Fruit fly (Drosophila melanogaster): Measurements from ENCODE around the gene Vps53.

Vps53 gene

DNA sequence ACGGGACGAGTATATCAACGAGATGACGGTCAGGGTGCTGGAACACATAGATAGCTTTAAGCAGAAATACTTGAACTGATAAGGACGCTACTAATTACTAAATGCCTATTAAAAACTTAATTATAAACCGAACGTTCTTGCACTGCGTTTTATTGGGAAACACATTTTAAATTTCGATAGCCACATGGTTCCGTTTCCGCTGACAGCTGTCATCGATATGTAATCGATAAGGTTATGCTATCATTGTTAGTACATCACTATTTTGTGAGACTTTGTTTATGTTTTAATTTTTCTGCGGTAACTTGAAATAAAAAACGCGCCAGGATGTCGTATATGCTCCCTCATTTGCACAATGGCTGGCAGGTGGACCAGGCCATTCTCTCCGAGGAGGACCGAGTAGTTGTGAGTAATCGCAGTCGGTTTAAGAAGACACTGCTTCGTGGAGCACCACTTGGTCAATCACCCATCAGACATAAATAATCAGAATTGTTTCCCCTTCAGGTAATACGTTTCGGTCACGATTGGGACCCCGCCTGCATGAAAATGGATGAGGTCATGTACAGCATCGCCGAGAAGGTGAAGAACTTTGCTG, 17.2 kb upstream of the Vps53 start, which contains the start of gene Dim1:
TSS of gene Dim1 (plus strand) at position 239 of the 592 bp plus-strand sequence.
- TF ChIP-seq N (GFP tag; optimal IDR thresholded peaks at IDR 0.05) = no peak
- no peak for TF ChIP-seq HLH106 (tag; optimal IDR thresholded peaks at IDR 0.05)
- peak; percentile 35 for TF ChIP-seq CG9705 (GFP tag; optimal IDR thresholded peaks at IDR 0.05)
- TF ChIP-seq Dfd (GFP tag; optimal IDR thresholded peaks at IDR 0.05) = no peak
- no peak for TF ChIP-seq Mio (GFP tag; optimal IDR thresholded peaks at IDR 0.05)
- no peak for TF ChIP-seq Jra (GFP tag; optimal IDR thresholded peaks at IDR 0.05)
- TF ChIP-seq Hr83 (GFP tag; optimal IDR thresholded peaks at IDR 0.05; ENCODE audit: poor library complexity, severe bottlenecking) = peak; percentile 35
- TF ChIP-seq Vsx2 (GFP tag; optimal IDR thresholded peaks at IDR 0.05; ENCODE audit: partially characterized antibody) = no peak
- no peak for TF ChIP-seq fru (GFP tag; optimal IDR thresholded peaks at IDR 0.05)
- TF ChIP-seq Rel (GFP tag; optimal IDR thresholded peaks at IDR 0.05) = no peak
- peak; percentile 84 for TF ChIP-seq Rel (tag; optimal IDR thresholded peaks at IDR 0.05)
- TF ChIP-seq dmrt93B (GFP tag; optimal IDR thresholded peaks at IDR 0.05) = no peak
- no peak for TF ChIP-seq foxo (GFP tag; optimal IDR thresholded peaks at IDR 0.05)
- TF ChIP-seq usp (GFP tag; optimal IDR thresholded peaks at IDR 0.05) = no peak
- TF ChIP-seq h (GFP tag; optimal IDR thresholded peaks at IDR 0.05) = no peak
- TF ChIP-seq sv (GFP tag; optimal IDR thresholded peaks at IDR 0.05) = no peak

DNA sequence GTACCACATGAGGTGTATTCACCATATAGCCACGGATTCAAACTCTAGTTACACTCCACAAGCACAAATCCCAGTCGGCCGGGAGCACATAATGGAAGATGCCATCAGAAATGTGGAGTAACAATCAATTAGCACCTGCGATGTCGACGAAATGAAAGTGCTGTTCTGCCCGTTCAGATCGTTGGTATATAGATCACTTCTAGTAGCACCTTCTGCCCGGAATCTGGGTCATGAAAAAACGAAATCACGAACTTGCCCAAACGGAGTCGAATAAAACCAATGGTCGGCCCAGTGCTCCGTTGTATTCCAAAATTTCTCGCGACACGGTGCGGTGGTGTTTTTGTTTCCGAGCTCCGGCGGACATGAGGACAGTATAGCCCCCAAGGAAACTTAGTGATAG, 14.8 kb upstream of the Vps53 start, which contains the start of gene CG33003:
TSS of gene CG33003 (plus strand) at position 301 of the 400 bp plus-strand sequence.
- TF ChIP-seq dsf (GFP tag; optimal IDR thresholded peaks at IDR 0.05; ENCODE audit: borderline replicate concordance) (no peak), Hnf4 (GFP tag; optimal IDR thresholded peaks at IDR 0.05) (no peak), usp (GFP tag; optimal IDR thresholded peaks at IDR 0.05) (no peak), brk (GFP tag; optimal IDR thresholded peaks at IDR 0.05) (no peak), sv (GFP tag; optimal IDR thresholded peaks at IDR 0.05) (no peak), jim (GFP tag; optimal IDR thresholded peaks at IDR 0.05) (no peak), foxo (GFP tag; optimal IDR thresholded peaks at IDR 0.05) (no peak), dl (GFP tag; optimal IDR thresholded peaks at IDR 0.05; ENCODE audit: insufficient read depth in 1 of 2, partially characterized antibody in 2 of 2) (no peak), GATAd (GFP tag; optimal IDR thresholded peaks at IDR 0.05) (no peak), CrebA (GFP tag; optimal IDR thresholded peaks at IDR 0.05; ENCODE audit: borderline replicate concordance) (no peak)

DNA sequence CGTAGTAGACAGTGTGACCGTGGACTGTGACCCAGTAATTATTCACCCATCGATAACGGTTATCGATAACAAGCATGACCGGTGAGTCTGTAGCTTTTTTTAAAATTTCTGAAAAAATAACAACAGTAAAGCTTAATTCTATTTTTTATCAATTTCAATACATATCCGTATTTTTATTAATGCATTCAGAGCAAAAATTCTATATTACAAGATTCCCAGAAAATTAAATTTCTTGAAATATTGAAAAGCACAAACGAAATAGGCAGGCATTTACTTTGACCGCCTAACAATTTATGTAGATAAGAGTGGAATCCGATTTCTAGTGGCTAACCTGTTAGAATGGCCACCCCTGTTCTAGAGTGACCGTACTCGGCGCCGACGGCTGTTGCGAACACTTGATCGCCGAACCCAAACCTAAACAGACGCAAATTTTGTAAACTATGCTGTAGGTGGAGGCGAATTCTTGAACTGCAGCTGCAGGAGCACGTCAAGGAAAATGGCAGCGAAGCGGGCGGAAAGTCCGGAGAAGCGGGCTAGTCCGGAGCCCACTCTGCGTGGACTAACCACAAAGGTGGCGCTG, 8.1 kb upstream of the Vps53 start, which contains the start of gene CG3652:
TSS of gene CG3652 (minus strand) at position 35 of the 580 bp plus-strand sequence.
- TF ChIP-seq dl (GFP tag; optimal IDR thresholded peaks at IDR 0.05; ENCODE audit: insufficient read depth in 1 of 2, partially characterized antibody in 2 of 2) (no peak), psq (GFP tag; optimal IDR thresholded peaks at IDR 0.05) (peak; percentile 29), Myc (optimal IDR thresholded peaks at IDR 0.05) (peak; percentile 71), sv (GFP tag; optimal IDR thresholded peaks at IDR 0.05) (peak; percentile 20), Abd-B (GFP tag; optimal IDR thresholded peaks at IDR 0.05) (no peak), CG9705 (GFP tag; optimal IDR thresholded peaks at IDR 0.05) (peak; percentile 4), OdsH (GFP tag; optimal IDR thresholded peaks at IDR 0.05) (peak; percentile 30), HLH106 (tag; optimal IDR thresholded peaks at IDR 0.05) (peak; percentile 52), dmrt93B (GFP tag; optimal IDR thresholded peaks at IDR 0.05) (no peak)

DNA sequence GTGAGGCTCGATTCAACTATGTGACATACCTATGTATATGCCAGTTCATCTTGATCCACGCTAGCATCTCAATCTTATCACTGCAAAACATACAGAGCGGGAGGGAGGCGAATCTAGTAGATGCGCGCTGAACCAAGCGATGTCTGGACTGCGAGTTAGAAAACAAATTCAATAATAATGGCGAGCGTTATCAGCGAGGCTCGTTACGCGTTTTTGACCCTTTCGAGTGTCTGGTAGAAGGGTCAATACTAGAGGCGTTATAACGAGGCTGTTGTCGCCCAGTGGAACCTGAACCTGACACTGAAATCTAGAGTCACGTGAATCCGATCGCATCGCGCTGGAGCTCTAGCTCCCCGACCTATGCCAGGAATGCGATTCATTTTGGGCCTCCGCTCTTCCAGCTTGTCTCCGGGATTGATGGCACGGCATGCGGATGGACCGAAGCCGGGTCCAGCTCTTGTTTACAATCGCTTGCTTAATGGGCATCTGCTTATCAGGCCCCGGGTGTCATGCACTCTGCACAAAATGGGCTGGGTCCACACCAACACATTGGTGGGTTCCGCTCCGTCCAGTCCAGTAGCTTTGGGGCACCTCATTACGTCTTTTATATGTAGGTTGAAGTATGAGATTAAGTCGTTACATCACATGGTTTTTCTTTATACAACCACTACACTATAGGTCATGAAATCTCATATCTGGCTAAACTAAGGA, 3.7 kb upstream of the Vps53 start:
- TF ChIP-seq brk (GFP tag; optimal IDR thresholded peaks at IDR 0.05) = no peak
- no peak for TF ChIP-seq dmrt93B (GFP tag; optimal IDR thresholded peaks at IDR 0.05)
- no peak for TF ChIP-seq sv (GFP tag; optimal IDR thresholded peaks at IDR 0.05)
- no peak for TF ChIP-seq CG9705 (GFP tag; optimal IDR thresholded peaks at IDR 0.05)
- no peak for TF ChIP-seq Abd-B (GFP tag; optimal IDR thresholded peaks at IDR 0.05)
- TF ChIP-seq dl (GFP tag; optimal IDR thresholded peaks at IDR 0.05; ENCODE audit: insufficient read depth in 1 of 2, partially characterized antibody in 2 of 2) = no peak
- no peak for TF ChIP-seq fru (GFP tag; optimal IDR thresholded peaks at IDR 0.05)
- no peak for TF ChIP-seq psq (GFP tag; optimal IDR thresholded peaks at IDR 0.05)
- no peak for TF ChIP-seq Mio (GFP tag; optimal IDR thresholded peaks at IDR 0.05)
- no peak for TF ChIP-seq jim (GFP tag; optimal IDR thresholded peaks at IDR 0.05)
- TF ChIP-seq Vsx2 (GFP tag; optimal IDR thresholded peaks at IDR 0.05; ENCODE audit: partially characterized antibody) = no peak
- TF ChIP-seq OdsH (GFP tag; optimal IDR thresholded peaks at IDR 0.05) = no peak
- no peak for TF ChIP-seq Dfd (GFP tag; optimal IDR thresholded peaks at IDR 0.05)
- TF ChIP-seq Rel (GFP tag; optimal IDR thresholded peaks at IDR 0.05) = no peak
- no peak for TF ChIP-seq Rel (tag; optimal IDR thresholded peaks at IDR 0.05)
- no peak for TF ChIP-seq Jra (GFP tag; optimal IDR thresholded peaks at IDR 0.05)
- no peak for TF ChIP-seq Myc (optimal IDR thresholded peaks at IDR 0.05)
- TF ChIP-seq Hnf4 (GFP tag; optimal IDR thresholded peaks at IDR 0.05) = no peak
- TF ChIP-seq tai (GFP tag; optimal IDR thresholded peaks at IDR 0.05) = no peak
- no peak for TF ChIP-seq Hr83 (GFP tag; optimal IDR thresholded peaks at IDR 0.05; ENCODE audit: poor library complexity, severe bottlenecking)
